Worm (Caenorhabditis elegans): ENCODE results near the gene chtl-1.

Gene chtl-1

ce11 chrX:5329236-5329635, 34.9 kb downstream of the chtl-1 start, which contains the start of gene C26B9.5:
Gene C26B9.5, plus strand, starts transcription at chrX:5329479.
- TF ChIP-seq sptf-1 (tag; optimal IDR thresholded peaks at IDR 0.05) (no peak), nhr-28 (tag; optimal IDR thresholded peaks at IDR 0.05) (no peak), hlh-1 (tag; optimal IDR thresholded peaks at IDR 0.05) (no peak), snpc-4 (tag; optimal IDR thresholded peaks at IDR 0.05) (no peak), elt-1 (tag; optimal IDR thresholded peaks at IDR 0.05; ENCODE audit: borderline replicate concordance, insufficient read depth) (no peak), unc-39 (tag; optimal IDR thresholded peaks at IDR 0.05) (no peak), ceh-83 (GFP tag; optimal IDR thresholded peaks at IDR 0.05) (no peak), lin-32 (GFP tag; optimal IDR thresholded peaks at IDR 0.05) (no peak), sem-2 (GFP tag; optimal IDR thresholded peaks at IDR 0.05) (no peak)

DNA sequence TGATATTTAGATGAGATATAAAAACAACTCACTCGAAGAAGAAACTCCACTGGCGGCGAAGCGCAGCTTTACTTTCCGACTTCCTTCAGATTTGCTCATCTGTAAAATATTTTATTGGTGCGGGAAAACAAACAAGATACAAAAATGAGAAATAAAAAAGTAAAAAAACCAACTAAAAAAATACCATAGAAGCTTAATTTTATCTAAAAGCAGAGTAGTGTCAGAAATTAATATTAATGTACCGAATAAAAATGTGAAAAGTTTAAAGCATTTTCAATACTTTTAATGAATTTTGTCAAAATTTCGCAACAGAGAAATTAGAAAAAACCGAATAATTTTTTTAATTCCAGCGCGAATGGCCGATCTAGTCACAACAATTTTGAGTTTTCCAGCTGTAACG, 40.8 kb downstream of the chtl-1 start, which contains the start of gene sto-2:
Gene sto-2, minus strand, starts transcription at position 101 of the 400 bp plus-strand sequence.
- TF ChIP-seq unc-39 (tag; optimal IDR thresholded peaks at IDR 0.05) (no peak), ztf-11 (tag; optimal IDR thresholded peaks at IDR 0.05) (no peak), ceh-83 (GFP tag; optimal IDR thresholded peaks at IDR 0.05) (no peak), hlh-1 (tag; optimal IDR thresholded peaks at IDR 0.05) (no peak), zip-8 (tag; optimal IDR thresholded peaks at IDR 0.05) (no peak), ceh-43 (GFP tag; optimal IDR thresholded peaks at IDR 0.05) (no peak), nhr-76 (tag; optimal IDR thresholded peaks at IDR 0.05) (no peak), flh-1 (GFP tag; optimal IDR thresholded peaks at IDR 0.05) (no peak), mep-1 (tag; optimal IDR thresholded peaks at IDR 0.05) (no peak), ham-2 (GFP tag; optimal IDR thresholded peaks at IDR 0.05) (no peak), unc-62 (GFP tag; optimal IDR thresholded peaks at IDR 0.05) (no peak), sptf-1 (tag; optimal IDR thresholded peaks at IDR 0.05) (no peak), elt-1 (tag; optimal IDR thresholded peaks at IDR 0.05; ENCODE audit: borderline replicate concordance, insufficient read depth) (no peak), sem-2 (GFP tag; optimal IDR thresholded peaks at IDR 0.05) (no peak), mls-2 (tag; optimal IDR thresholded peaks at IDR 0.05) (no peak), snpc-4 (tag; optimal IDR thresholded peaks at IDR 0.05) (no peak)

DNA sequence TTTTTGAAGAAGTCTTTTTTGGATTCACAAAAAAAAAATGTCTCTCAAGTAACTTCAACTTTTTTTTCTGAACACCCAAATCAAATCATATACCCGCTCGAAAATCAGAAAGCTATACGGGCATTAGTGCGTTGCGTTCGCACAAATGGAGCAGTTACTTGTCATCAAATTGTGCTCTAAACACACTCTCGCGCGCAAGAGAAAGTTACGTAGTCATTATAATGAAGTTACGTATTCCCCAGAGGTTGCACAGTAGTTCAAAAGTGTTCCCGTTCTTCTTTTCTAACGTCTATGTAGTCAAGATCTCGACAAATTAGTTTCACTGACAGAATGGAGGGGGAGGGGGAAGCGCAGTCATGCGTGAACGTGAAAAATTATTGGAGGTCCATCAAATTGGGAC, 42.6 kb downstream of the chtl-1 start:
- TF ChIP-seq blmp-1 (tag; optimal IDR thresholded peaks at IDR 0.05) (no peak), ces-1 (GFP tag; optimal IDR thresholded peaks at IDR 0.05) (peak; percentile 82), unc-120 (tag; optimal IDR thresholded peaks at IDR 0.05; ENCODE audit: poor library complexity, severe bottlenecking) (no peak), flh-1 (GFP tag; optimal IDR thresholded peaks at IDR 0.05) (no peak), lin-32 (GFP tag; optimal IDR thresholded peaks at IDR 0.05) (no peak), lsy-2 (tag; optimal IDR thresholded peaks at IDR 0.05) (no peak)

- TF ChIP-seq sem-2 (GFP tag; optimal IDR thresholded peaks at IDR 0.05) (peak; percentile 75), flh-1 (GFP tag; optimal IDR thresholded peaks at IDR 0.05) (peak; percentile 53), ham-2 (GFP tag; optimal IDR thresholded peaks at IDR 0.05) (peak; percentile 65), zip-8 (tag; optimal IDR thresholded peaks at IDR 0.05) (no peak), drap-1 (GFP tag; optimal IDR thresholded peaks at IDR 0.05) (peak; percentile 85), nhr-237 (tag; optimal IDR thresholded peaks at IDR 0.05) (no peak), sptf-1 (tag; optimal IDR thresholded peaks at IDR 0.05) (peak; percentile 83), lin-32 (GFP tag; optimal IDR thresholded peaks at IDR 0.05) (peak; percentile 72), lin-13 (tag; optimal IDR thresholded peaks at IDR 0.05) (no peak), lsy-2 (tag; optimal IDR thresholded peaks at IDR 0.05) (no peak), ces-1 (GFP tag; optimal IDR thresholded peaks at IDR 0.05) (no peak), nhr-2 (tag; optimal IDR thresholded peaks at IDR 0.05) (no peak), ztf-11 (tag; optimal IDR thresholded peaks at IDR 0.05) (no peak), cnd-1 (tag; optimal IDR thresholded peaks at IDR 0.05) (peak; percentile 76), ceh-39 (tag; optimal IDR thresholded peaks at IDR 0.05) (no peak), elt-1 (tag; optimal IDR thresholded peaks at IDR 0.05; ENCODE audit: borderline replicate concordance, insufficient read depth) (no peak), M03D4.4 (tag; optimal IDR thresholded peaks at IDR 0.05) (peak; percentile 79), nhr-76 (tag; optimal IDR thresholded peaks at IDR 0.05) (no peak), elt-3 (tag; optimal IDR thresholded peaks at IDR 0.05) (no peak), mls-2 (tag; optimal IDR thresholded peaks at IDR 0.05) (peak; percentile 72), mep-1 (tag; optimal IDR thresholded peaks at IDR 0.05) (peak; percentile 25), ceh-83 (GFP tag; optimal IDR thresholded peaks at IDR 0.05) (peak; percentile 86), blmp-1 (tag; optimal IDR thresholded peaks at IDR 0.05) (no peak), mab-5 (tag; optimal IDR thresholded peaks at IDR 0.05) (no peak), unc-39 (tag; optimal IDR thresholded peaks at IDR 0.05) (no peak), ceh-43 (GFP tag; optimal IDR thresholded peaks at IDR 0.05) (peak; percentile 86), tbx-8 (GFP tag; optimal IDR thresholded peaks at IDR 0.05) (peak; percentile 62), unc-62 (GFP tag; optimal IDR thresholded peaks at IDR 0.05) (peak; percentile 30), unc-120 (tag; optimal IDR thresholded peaks at IDR 0.05; ENCODE audit: poor library complexity, severe bottlenecking) (peak; percentile 84), snpc-4 (tag; optimal IDR thresholded peaks at IDR 0.05) (no peak), bed-3 (GFP tag; optimal IDR thresholded peaks at IDR 0.05) (peak; percentile 72), pha-4 (tag; optimal IDR thresholded peaks at IDR 0.05) (peak; percentile 15), hlh-1 (tag; optimal IDR thresholded peaks at IDR 0.05) (peak; percentile 19), nhr-28 (tag; optimal IDR thresholded peaks at IDR 0.05) (no peak), nhr-12 (tag; optimal IDR thresholded peaks at IDR 0.05) (no peak)
Measured at ce11 chrX:5319214-5319838, 44.8 kb downstream of the chtl-1 start.

All from whole organism, mixed stage, embryonic.